1 fruit fly cellular context compared by ENCODE assay signal in genomic region chr3R:4378363-4379354, dm6.
TF ChIP-seq lines count a peak whose summit lies in the region.

Gene Sfxn1-3, plus strand, starts transcription at chr3R:4378600.

TF ChIP-seq in whole organism, embryonic, 481 proteins besides CTCF, POLR2A, EP300 and RAD21 (continued from another document and continues in another):
- TF ChIP-seq GATAe (GFP tag; conservative IDR thresholded peaks at IDR 0.05; lab: Robert Waterston, UW) = no peak
- TF ChIP-seq Lhr (GFP tag; optimal IDR thresholded peaks at IDR 0.05; lab: Kevin White, UChicago) = peak; percentile 29
- peak; percentile 55 for TF ChIP-seq sob (GFP tag; IDR thresholded peaks at IDR 0.05; lab: Robert Waterston, UW)
- TF ChIP-seq mld (GFP tag; IDR thresholded peaks at IDR 0.05; lab: Robert Waterston, UW; ENCODE audit: partially characterized antibody) = no peak
- TF ChIP-seq dmrt99B (tag; optimal IDR thresholded peaks at IDR 0.05; lab: Kevin White, UChicago) = no peak
- peak; percentile 42 for TF ChIP-seq gcm2 (GFP tag; optimal IDR thresholded peaks at IDR 0.05; lab: Kevin White, UChicago)
- peak; percentile 38 for TF ChIP-seq NfI (GFP tag; optimal IDR thresholded peaks at IDR 0.05; lab: Kevin White, UChicago)
- peak; percentile 16 for TF ChIP-seq kay (GFP tag; optimal IDR thresholded peaks at IDR 0.05; lab: Kevin White, UChicago)
- TF ChIP-seq Dp (GFP tag; optimal IDR thresholded peaks at IDR 0.05; lab: Kevin White, UChicago) = peak; percentile 12
- TF ChIP-seq CG7556 (GFP tag; optimal IDR thresholded peaks at IDR 0.05; lab: Kevin White, UChicago) = peak; percentile 19
- no peak for TF ChIP-seq CG10321 (GFP tag; IDR thresholded peaks at IDR 0.05; lab: Robert Waterston, UW)
- peak; percentile 80 for TF ChIP-seq sens (GFP tag; lab: Kevin White, UChicago)
- TF ChIP-seq Awh (GFP tag; IDR thresholded peaks at IDR 0.05; lab: Robert Waterston, UW) = no peak; the same call in 1 of the 2 replicates
- peak; percentile 57 for TF ChIP-seq pho (GFP tag; optimal IDR thresholded peaks at IDR 0.05; lab: Kevin White, UChicago)
- no peak for TF ChIP-seq ATbp (GFP tag; optimal IDR thresholded peaks at IDR 0.05; lab: Kevin White, UChicago)
- TF ChIP-seq hbn (GFP tag; IDR thresholded peaks at IDR 0.05; lab: Robert Waterston, UW; ENCODE audit: partially characterized antibody) = peak; percentile 39; the same call in 1 of the 2 replicates
- TF ChIP-seq Max (GFP tag; optimal IDR thresholded peaks at IDR 0.05; lab: Kevin White, UChicago) = no peak
- TF ChIP-seq B-H1 (GFP tag; IDR thresholded peaks at IDR 0.05; lab: Robert Waterston, UW) = no peak
- no peak for TF ChIP-seq MTF-1 (GFP tag; optimal IDR thresholded peaks at IDR 0.05; lab: Kevin White, UChicago; ENCODE audit: borderline replicate concordance)
- TF ChIP-seq gem (tag; optimal IDR thresholded peaks at IDR 0.05; lab: Kevin White, UChicago) = peak; percentile 61
- TF ChIP-seq Taf1 (GFP tag; IDR thresholded peaks at IDR 0.05; lab: Robert Waterston, UW) = no peak
- peak; percentile 62; the same call in 1 of the 3 replicates for TF ChIP-seq CG6791 (GFP tag; IDR thresholded peaks at IDR 0.05; lab: Robert Waterston, UW; ENCODE audit: partially characterized antibody)
- no peak for TF ChIP-seq pita (GFP tag; optimal IDR thresholded peaks at IDR 0.05; lab: Kevin White, UChicago)
- peak in 1 of 2 experiments; percentile 47 for TF ChIP-seq Hr78 (GFP tag; optimal IDR thresholded peaks at IDR 0.05; lab: Kevin White, UChicago)
- no peak for TF ChIP-seq vnd (GFP tag; IDR thresholded peaks at IDR 0.05; lab: Robert Waterston, UW; ENCODE audit: partially characterized antibody)
- no peak for TF ChIP-seq CG10654 (GFP tag; optimal IDR thresholded peaks at IDR 0.05; lab: Kevin White, UChicago)
- peak; percentile 24 for TF ChIP-seq Atf6 (GFP tag; IDR thresholded peaks at IDR 0.05; lab: Robert Waterston, UW)
- peak; percentile 67 for TF ChIP-seq kni (GFP tag; optimal IDR thresholded peaks at IDR 0.05; lab: Kevin White, UChicago)
- no peak for TF ChIP-seq CG16813 (GFP tag; IDR thresholded peaks at IDR 0.05; lab: Robert Waterston, UW; ENCODE audit: partially characterized antibody)
- no peak for TF ChIP-seq tup (GFP tag; optimal IDR thresholded peaks at IDR 0.05; lab: Kevin White, UChicago)
- TF ChIP-seq CG7963 (GFP tag; IDR thresholded peaks at IDR 0.05; lab: Robert Waterston, UW; ENCODE audit: partially characterized antibody) = no peak
- TF ChIP-seq NC2α (GFP tag; optimal IDR thresholded peaks at IDR 0.05; lab: Kevin White, UChicago) = no peak
- TF ChIP-seq HmgZ (tag; optimal IDR thresholded peaks at IDR 0.05; lab: Kevin White, UChicago) = peak; percentile 71
- TF ChIP-seq oc (tag; optimal IDR thresholded peaks at IDR 0.05; lab: Kevin White, UChicago) = peak; percentile 68
- no peak for TF ChIP-seq CG15073 (GFP tag; optimal IDR thresholded peaks at IDR 0.05; lab: Kevin White, UChicago)
- TF ChIP-seq CG7987 (GFP tag; optimal IDR thresholded peaks at IDR 0.05; lab: Kevin White, UChicago) = peak; percentile 73
- no peak for TF ChIP-seq Neu2 (GFP tag; optimal IDR thresholded peaks at IDR 0.05; lab: Kevin White, UChicago; ENCODE audit: borderline replicate concordance)
- TF ChIP-seq MBD-R2 (GFP tag; IDR thresholded peaks at IDR 0.05; lab: Robert Waterston, UW) = peak; percentile 27; the same call in 1 of the 2 replicates
- peak; percentile 13 for TF ChIP-seq Mad (GFP tag; optimal IDR thresholded peaks at IDR 0.05; lab: Kevin White, UChicago)
- TF ChIP-seq CG13287 (GFP tag; IDR thresholded peaks at IDR 0.05; lab: Robert Waterston, UW; ENCODE audit: partially characterized antibody) = peak; percentile 58
- peak; percentile 72 for TF ChIP-seq CG5180 (GFP tag; optimal IDR thresholded peaks at IDR 0.05; lab: Kevin White, UChicago)
- TF ChIP-seq CG4282 (GFP tag; optimal IDR thresholded peaks at IDR 0.05; lab: Kevin White, UChicago) = peak; percentile 38
- TF ChIP-seq Pdp1 (GFP tag; optimal IDR thresholded peaks at IDR 0.05; lab: Kevin White, UChicago) = peak; percentile 13 to 99
- peak; percentile 60; the same call in 1 of the 2 replicates for TF ChIP-seq CG31441 (GFP tag; IDR thresholded peaks at IDR 0.05; lab: Robert Waterston, UW)
- peak; percentile 84 for TF ChIP-seq CG18599 (GFP tag; optimal IDR thresholded peaks at IDR 0.05; lab: Kevin White, UChicago)
- peak; percentile 56 for TF ChIP-seq Nf-YC (tag; optimal IDR thresholded peaks at IDR 0.05; lab: Kevin White, UChicago)
- TF ChIP-seq CG14441 (GFP tag; IDR thresholded peaks at IDR 0.05; lab: Robert Waterston, UW) = no peak
- TF ChIP-seq CG1792 (GFP tag; optimal IDR thresholded peaks at IDR 0.05; lab: Kevin White, UChicago) = peak; percentile 49
- peak; percentile 40 for TF ChIP-seq CG15601 (tag; optimal IDR thresholded peaks at IDR 0.05; lab: Kevin White, UChicago)
- TF ChIP-seq al (GFP tag; IDR thresholded peaks at IDR 0.05; lab: Robert Waterston, UW) = no peak
- no peak for TF ChIP-seq dati (GFP tag; IDR thresholded peaks at IDR 0.05; lab: Robert Waterston, UW)
- TF ChIP-seq stwl (tag; optimal IDR thresholded peaks at IDR 0.05; lab: Kevin White, UChicago) = no peak
- TF ChIP-seq Hr3 (GFP tag; optimal IDR thresholded peaks at IDR 0.05; lab: Kevin White, UChicago) = no peak
- no peak for TF ChIP-seq CG11093 (GFP tag; IDR thresholded peaks at IDR 0.05; lab: Robert Waterston, UW)
- TF ChIP-seq CG3163 (GFP tag; optimal IDR thresholded peaks at IDR 0.05; lab: Kevin White, UChicago) = peak; percentile 47
- peak; percentile 4 for TF ChIP-seq ftz-f1 (GFP tag; optimal IDR thresholded peaks at IDR 0.05; lab: Kevin White, UChicago)
- peak; percentile 51; the same call in 1 of the 2 replicates for TF ChIP-seq lmd (GFP tag; IDR thresholded peaks at IDR 0.05; lab: Robert Waterston, UW)
- TF ChIP-seq psq (GFP tag; optimal IDR thresholded peaks at IDR 0.05; lab: Kevin White, UChicago) = no peak
- no peak for TF ChIP-seq yki (optimal IDR thresholded peaks at IDR 0.05; lab: Kevin White, UChicago)
- TF ChIP-seq kah (GFP tag; optimal IDR thresholded peaks at IDR 0.05; lab: Kevin White, UChicago) = peak; percentile 82
- TF ChIP-seq Sox100B (GFP tag; optimal IDR thresholded peaks at IDR 0.05; lab: Kevin White, UChicago) = no peak
- no peak for TF ChIP-seq CG8089 (GFP tag; optimal IDR thresholded peaks at IDR 0.05; lab: Kevin White, UChicago)
- TF ChIP-seq wdn (GFP tag; IDR thresholded peaks at IDR 0.05; lab: Robert Waterston, UW) = no peak
- TF ChIP-seq Dbx (GFP tag; IDR thresholded peaks at IDR 0.05; lab: Robert Waterston, UW) = peak; percentile 57; the same call in 1 of the 3 replicates
- TF ChIP-seq hb (GFP tag; IDR thresholded peaks at IDR 0.05; lab: Robert Waterston, UW; ENCODE audit: partially characterized antibody) = no peak; the same call in 2 of the 3 replicates
- no peak for TF ChIP-seq Lpt (GFP tag; optimal IDR thresholded peaks at IDR 0.05; lab: Kevin White, UChicago)
- TF ChIP-seq dysf (GFP tag; IDR thresholded peaks at IDR 0.05; lab: Robert Waterston, UW) = 0 out of 3 replicates have a peak, but pooled peaks have one; percentile 20
- TF ChIP-seq D19B (GFP tag; optimal IDR thresholded peaks at IDR 0.05; lab: Kevin White, UChicago) = peak; percentile 96
- TF ChIP-seq HHEX (GFP tag; optimal IDR thresholded peaks at IDR 0.05; lab: Kevin White, UChicago) = peak; percentile 27
- peak; percentile 11 for TF ChIP-seq CG6813 (GFP tag; optimal IDR thresholded peaks at IDR 0.05; lab: Kevin White, UChicago)
- TF ChIP-seq crol (GFP tag; IDR thresholded peaks at IDR 0.05; lab: Robert Waterston, UW) = peak; percentile 96
- peak; percentile 26 to 42 for TF ChIP-seq bsh (GFP tag; optimal IDR thresholded peaks at IDR 0.05; lab: Kevin White, UChicago)
- no peak for TF ChIP-seq Mrtf (GFP tag; IDR thresholded peaks at IDR 0.05; lab: Robert Waterston, UW)
- TF ChIP-seq ERR (GFP tag; optimal IDR thresholded peaks at IDR 0.05; lab: Kevin White, UChicago) = peak; percentile 26
- TF ChIP-seq ro (GFP tag; IDR thresholded peaks at IDR 0.05; lab: Robert Waterston, UW) = no peak
- peak; percentile 43 for TF ChIP-seq vfl (GFP tag; optimal IDR thresholded peaks at IDR 0.05; lab: Kevin White, UChicago)
- no peak for TF ChIP-seq CG10431 (GFP tag; optimal IDR thresholded peaks at IDR 0.05; lab: Kevin White, UChicago)
- TF ChIP-seq jigr1 (GFP tag; IDR thresholded peaks at IDR 0.05; lab: Robert Waterston, UW) = no peak
- no peak for TF ChIP-seq org-1 (GFP tag; optimal IDR thresholded peaks at IDR 0.05; lab: Kevin White, UChicago)
- peak; percentile 12 for TF ChIP-seq PHDP (tag; optimal IDR thresholded peaks at IDR 0.05; lab: Kevin White, UChicago)
- TF ChIP-seq Gsc (GFP tag; IDR thresholded peaks at IDR 0.05; lab: Robert Waterston, UW) = no peak
- TF ChIP-seq CG17361 (GFP tag; IDR thresholded peaks at IDR 0.05; lab: Robert Waterston, UW) = peak; percentile 34; the same call in 1 of the 3 replicates
- TF ChIP-seq emc (GFP tag; optimal IDR thresholded peaks at IDR 0.05; lab: Kevin White, UChicago) = no peak
- TF ChIP-seq shn (GFP tag; optimal IDR thresholded peaks at IDR 0.05; lab: Kevin White, UChicago) = no peak
- TF ChIP-seq CG10462 (GFP tag; optimal IDR thresholded peaks at IDR 0.05; lab: Kevin White, UChicago) = peak; percentile 11
- no peak for TF ChIP-seq zf30C (GFP tag; optimal IDR thresholded peaks at IDR 0.05; lab: Kevin White, UChicago)
- TF ChIP-seq inv (GFP tag; IDR thresholded peaks at IDR 0.05; lab: Robert Waterston, UW; ENCODE audit: partially characterized antibody) = no peak; the same call in 1 of the 2 replicates
- no peak for TF ChIP-seq CG8281 (tag; optimal IDR thresholded peaks at IDR 0.05; lab: Kevin White, UChicago)
- peak; percentile 44 for TF ChIP-seq Nf-YA (GFP tag; IDR thresholded peaks at IDR 0.05; lab: Robert Waterston, UW)
- peak; percentile 94 for TF ChIP-seq Med (GFP tag; lab: Kevin White, UChicago)
- TF ChIP-seq CG12769 (tag; optimal IDR thresholded peaks at IDR 0.05; lab: Kevin White, UChicago) = peak; percentile 97
- TF ChIP-seq grn (GFP tag; optimal IDR thresholded peaks at IDR 0.05; lab: Kevin White, UChicago) = peak; percentile 80
- TF ChIP-seq CG33213 (GFP tag; optimal IDR thresholded peaks at IDR 0.05; lab: Kevin White, UChicago) = no peak
- TF ChIP-seq HmgD (GFP tag; optimal IDR thresholded peaks at IDR 0.05; lab: Kevin White, UChicago) = peak; percentile 43
- TF ChIP-seq unpg (GFP tag; optimal IDR thresholded peaks at IDR 0.05; lab: Kevin White, UChicago) = peak; percentile 27
- TF ChIP-seq esg (GFP tag; conservative IDR thresholded peaks at IDR 0.05; lab: Robert Waterston, UW) = no peak
- no peak for TF ChIP-seq CG9609 (GFP tag; optimal IDR thresholded peaks at IDR 0.05; lab: Kevin White, UChicago)
- peak; percentile 51 for TF ChIP-seq CG15514 (GFP tag; optimal IDR thresholded peaks at IDR 0.05; lab: Kevin White, UChicago)
- TF ChIP-seq dimm (GFP tag; IDR thresholded peaks at IDR 0.05; lab: Robert Waterston, UW) = no peak
- TF ChIP-seq gro (GFP tag; optimal IDR thresholded peaks at IDR 0.05; lab: Kevin White, UChicago) = peak; percentile 79
- TF ChIP-seq caup (GFP tag; optimal IDR thresholded peaks at IDR 0.05; lab: Kevin White, UChicago; ENCODE audit: severe bottlenecking) = peak; percentile 67
- no peak; the same call in 1 of the 2 replicates for TF ChIP-seq CG11085 (GFP tag; IDR thresholded peaks at IDR 0.05; lab: Robert Waterston, UW)
- peak; percentile 78 for TF ChIP-seq Sry-δ (GFP tag; optimal IDR thresholded peaks at IDR 0.05; lab: Kevin White, UChicago)
- no peak for TF ChIP-seq Aef1 (GFP tag; IDR thresholded peaks at IDR 0.05; lab: Robert Waterston, UW)
- TF ChIP-seq zen2 (GFP tag; IDR thresholded peaks at IDR 0.05; lab: Robert Waterston, UW; ENCODE audit: partially characterized antibody) = peak; percentile 48; the same call in 2 of the 3 replicates
- TF ChIP-seq nom (GFP tag; optimal IDR thresholded peaks at IDR 0.05; lab: Kevin White, UChicago) = peak; percentile 78
- peak; percentile 33 for TF ChIP-seq CG7839 (tag; optimal IDR thresholded peaks at IDR 0.05; lab: Kevin White, UChicago)
- peak; percentile 15 for TF ChIP-seq Xbp1 (GFP tag; optimal IDR thresholded peaks at IDR 0.05; lab: Kevin White, UChicago)
- TF ChIP-seq CG30403 (GFP tag; optimal IDR thresholded peaks at IDR 0.05; lab: Kevin White, UChicago) = peak; percentile 34
- no peak for TF ChIP-seq gt (GFP tag; IDR thresholded peaks at IDR 0.05; lab: Robert Waterston, UW)
- no peak for TF ChIP-seq prd (optimal IDR thresholded peaks at IDR 0.05; lab: Kevin White, UChicago)
- TF ChIP-seq prd (GFP tag; IDR thresholded peaks at IDR 0.05; lab: Robert Waterston, UW) = peak; percentile 60
- no peak for TF ChIP-seq CG31388 (GFP tag; optimal IDR thresholded peaks at IDR 0.05; lab: Kevin White, UChicago)
- TF ChIP-seq Elba2 (GFP tag; optimal IDR thresholded peaks at IDR 0.05; lab: Kevin White, UChicago) = no peak
- TF ChIP-seq usp (GFP tag; optimal IDR thresholded peaks at IDR 0.05; lab: Kevin White, UChicago) = no peak
- peak; percentile 54; the same call in 1 of the 2 replicates for TF ChIP-seq ap (GFP tag; IDR thresholded peaks at IDR 0.05; lab: Robert Waterston, UW)
- no peak for TF ChIP-seq CG33557 (GFP tag; optimal IDR thresholded peaks at IDR 0.05; lab: Kevin White, UChicago)
- TF ChIP-seq Sox102F (GFP tag; optimal IDR thresholded peaks at IDR 0.05; lab: Kevin White, UChicago) = no peak
- 0 out of 3 replicates have a peak, but pooled peaks have one; percentile 2 for TF ChIP-seq H15 (GFP tag; IDR thresholded peaks at IDR 0.05; lab: Robert Waterston, UW)
- TF ChIP-seq Fer2 (tag; optimal IDR thresholded peaks at IDR 0.05; lab: Kevin White, UChicago) = no peak
- TF ChIP-seq CG12659 (GFP tag; optimal IDR thresholded peaks at IDR 0.05; lab: Kevin White, UChicago) = peak; percentile 67
- TF ChIP-seq Gug (GFP tag; IDR thresholded peaks at IDR 0.05; lab: Robert Waterston, UW) = 0 out of 4 replicates have a peak, but pooled peaks have one; percentile 36
- no peak for TF ChIP-seq CG7271 (tag; optimal IDR thresholded peaks at IDR 0.05; lab: Kevin White, UChicago)
- TF ChIP-seq sisA (GFP tag; IDR thresholded peaks at IDR 0.05; lab: Robert Waterston, UW) = no peak; the same call in 1 of the 2 replicates
- TF ChIP-seq CG14014 (GFP tag; IDR thresholded peaks at IDR 0.05; lab: Robert Waterston, UW) = peak; percentile 56; the same call in 1 of the 2 replicates
- TF ChIP-seq CG8944 (GFP tag; optimal IDR thresholded peaks at IDR 0.05; lab: Kevin White, UChicago) = no peak
- no peak for TF ChIP-seq CG4854 (GFP tag; optimal IDR thresholded peaks at IDR 0.05; lab: Kevin White, UChicago)
- no peak for TF ChIP-seq wor (GFP tag; IDR thresholded peaks at IDR 0.05; lab: Robert Waterston, UW)
- TF ChIP-seq nerfin-2 (GFP tag; IDR thresholded peaks at IDR 0.05; lab: Robert Waterston, UW; ENCODE audit: partially characterized antibody) = no peak; the same call in 1 of the 2 replicates
- no peak for TF ChIP-seq CG30431 (GFP tag; optimal IDR thresholded peaks at IDR 0.05; lab: Kevin White, UChicago)
